Fruit fly (Drosophila melanogaster) whole organism, embryonic: ENCODE measurements around the gene CG13032.

ENCODE experiments used
- C15 ChIP-seq: fragments of 200-800 bp; sonication (Bioruptor generic); IDR thresholded peaks from 3 replicates; pipeline ENCODE4 v1.3.6; 2022; ENCODE audit warnings: missing biosample characterization, missing genetic modification characterization
- CG10321 ChIP-seq: fragments of 200-800 bp; sonication (Bioruptor generic); IDR thresholded peaks from 2 replicates; pipeline ENCODE4 v1.3.6; 2022; ENCODE audit warnings: missing biosample characterization, missing genetic modification characterization
- CG12236 ChIP-seq: fragments of 200-800 bp; sonication (Bioruptor generic); optimal IDR thresholded peaks from 2 replicates; lab custom pipeline; 2016; ENCODE audit warnings: missing biosample characterization, missing genetic modification characterization
- CG12391 ChIP-seq: fragments of 200-800 bp; sonication (Bioruptor generic); optimal IDR thresholded peaks from 3 replicates; lab custom pipeline; 2018; ENCODE audit warnings: missing biosample characterization, mild to moderate bottlenecking, missing genetic modification characterization, moderate library complexity
- CG12769 ChIP-seq: fragments of 200-800 bp; sonication (Bioruptor generic); optimal IDR thresholded peaks from 2 replicates; lab custom pipeline; 2019; ENCODE audit warnings: missing biosample characterization, mild to moderate bottlenecking, missing genetic modification characterization, moderate library complexity
- CG14014 ChIP-seq: fragments of 200-800 bp; sonication (Bioruptor generic); IDR thresholded peaks from 2 replicates; pipeline ENCODE4 v1.3.6; 2022; ENCODE audit warnings: missing biosample characterization, missing genetic modification characterization
- CG15073 ChIP-seq: fragments of 200-800 bp; sonication (Bioruptor generic); optimal IDR thresholded peaks from 2 replicates; lab custom pipeline; 2016; ENCODE audit warnings: missing biosample characterization, missing genetic modification characterization
- CG1529 ChIP-seq: fragments of 200-800 bp; sonication (Bioruptor generic); optimal IDR thresholded peaks from 3 replicates; lab custom pipeline; 2018; ENCODE audit warnings: missing biosample characterization, missing genetic modification characterization
- CG15479 ChIP-seq: fragments of 200-800 bp; sonication (Bioruptor generic); optimal IDR thresholded peaks from 3 replicates; lab custom pipeline; 2019; ENCODE audit warnings: missing biosample characterization, mild to moderate bottlenecking, missing genetic modification characterization, moderate library complexity
- CG1602 ChIP-seq: fragments of 200-800 bp; sonication (Bioruptor generic); optimal IDR thresholded peaks from 3 replicates; lab custom pipeline; 2016; ENCODE audit warnings: missing biosample characterization, missing genetic modification characterization
- CG17186 ChIP-seq: fragments of 200-800 bp; sonication (Bioruptor generic); optimal IDR thresholded peaks from 3 replicates; lab custom pipeline; 2017; ENCODE audit warnings: missing biosample characterization, missing genetic modification reagents, missing genetic modification characterization
- CG17612 ChIP-seq: fragments of 200-800 bp; sonication (Bioruptor generic); IDR thresholded peaks from 2 replicates; pipeline ENCODE4 v1.3.6; 2022; ENCODE audit warnings: missing biosample characterization, missing genetic modification characterization
- CG1792 ChIP-seq: fragments of 200-800 bp; sonication (Bioruptor generic); optimal IDR thresholded peaks from 2 replicates; lab custom pipeline; 2016; ENCODE audit warnings: missing biosample characterization, missing genetic modification characterization
- CG2116 ChIP-seq: fragments of 200-800 bp; sonication (Bioruptor generic); optimal IDR thresholded peaks from 3 replicates; lab custom pipeline; 2018; ENCODE audit warnings: missing biosample characterization, mild to moderate bottlenecking, missing genetic modification characterization
- CG2120 ChIP-seq: fragments of 200-800 bp; sonication (Bioruptor generic); optimal IDR thresholded peaks from 3 replicates; lab custom pipeline; 2016; ENCODE audit warnings: missing biosample characterization, missing genetic modification characterization
- CG32532 ChIP-seq: fragments of 200-800 bp; sonication (Bioruptor generic); IDR thresholded peaks from 2 replicates; pipeline ENCODE4 v1.3.6; 2022; ENCODE audit warnings: missing biosample characterization, missing genetic modification characterization
- CG32767 ChIP-seq: fragments of 200-800 bp; sonication (Bioruptor generic); IDR thresholded peaks from 2 replicates; pipeline ENCODE4 v1.3.6; 2022; ENCODE audit warnings: missing biosample characterization, missing genetic modification characterization
- CG6175 ChIP-seq: fragments of 200-800 bp; sonication (Bioruptor generic); IDR thresholded peaks from 3 replicates; pipeline ENCODE4 v1.3.6; 2022; ENCODE audit warnings: missing biosample characterization, missing genetic modification characterization
- CG6854 ChIP-seq: fragments of 200-800 bp; sonication (Bioruptor generic); optimal IDR thresholded peaks from 3 replicates; lab custom pipeline; 2017; ENCODE audit warnings: missing biosample characterization, mild to moderate bottlenecking, missing genetic modification characterization
- CTCF ChIP-seq: fragments of 200-800 bp; sonication (Bioruptor generic); optimal IDR thresholded peaks from 2 replicates; lab custom pipeline; 2017; ENCODE audit warnings: missing biosample characterization, mild to moderate bottlenecking, missing genetic modification characterization, moderate library complexity
- Camta ChIP-seq: fragments of 200-800 bp; sonication (Bioruptor generic); optimal IDR thresholded peaks from 2 replicates; lab custom pipeline; 2016; ENCODE audit warnings: missing biosample characterization, missing genetic modification characterization
- Chrac-16 ChIP-seq: fragments of 200-800 bp; sonication (Bioruptor generic); optimal IDR thresholded peaks from 3 replicates; lab custom pipeline; 2016; ENCODE audit warnings: missing biosample characterization, missing genetic modification characterization
- Doc2 ChIP-seq: fragments of 200-800 bp; sonication (Bioruptor generic); IDR thresholded peaks from 2 replicates; pipeline ENCODE4 v1.3.6; 2022; ENCODE audit warnings: missing biosample characterization, missing genetic modification characterization
- Fer2 ChIP-seq: fragments of 200-800 bp; sonication (Bioruptor generic); optimal IDR thresholded peaks from 2 replicates; lab custom pipeline; 2018; ENCODE audit warnings: missing biosample characterization, mild to moderate bottlenecking, missing genetic modification characterization, moderate library complexity
- Fer3 ChIP-seq: fragments of 200-800 bp; sonication (Bioruptor generic); optimal IDR thresholded peaks from 2 replicates; lab custom pipeline; 2018; ENCODE audit warnings: missing biosample characterization, mild to moderate bottlenecking, missing genetic modification characterization, moderate library complexity
- HLH3B ChIP-seq: fragments of 200-800 bp; sonication (Bioruptor generic); IDR thresholded peaks from 2 replicates; pipeline ENCODE4 v1.3.6; 2022; ENCODE audit warnings: missing biosample characterization, missing genetic modification characterization
- Hmr ChIP-seq: fragments of 200-800 bp; sonication (Bioruptor generic); optimal IDR thresholded peaks from 3 replicates; lab custom pipeline; 2017; ENCODE audit warnings: mild to moderate bottlenecking, missing biosample characterization, missing genetic modification reagents, missing genetic modification characterization
- Kr ChIP-seq: fragments of 200-800 bp; sonication (Bioruptor generic); optimal IDR thresholded peaks from 2 replicates; lab custom pipeline; 2017; ENCODE audit warnings: missing biosample characterization, mild to moderate bottlenecking, missing genetic modification characterization
- Mrtf ChIP-seq: fragments of 200-800 bp; sonication (Bioruptor generic); IDR thresholded peaks from 3 replicates; pipeline ENCODE4 v1.3.6; 2022; ENCODE audit warnings: missing biosample characterization, missing genetic modification characterization
- Neu2 ChIP-seq: fragments of 200-800 bp; sonication (Bioruptor generic); optimal IDR thresholded peaks from 3 replicates; lab custom pipeline; 2016; ENCODE audit warnings: missing biosample characterization, missing genetic modification characterization, borderline replicate concordance
- Nf-YB ChIP-seq: fragments of 200-800 bp; sonication (Bioruptor generic); optimal IDR thresholded peaks from 3 replicates; lab custom pipeline; 2019; ENCODE audit warnings: missing biosample characterization, mild to moderate bottlenecking, missing genetic modification characterization, moderate library complexity
- Oaz ChIP-seq: fragments of 200-800 bp; sonication (Bioruptor generic); IDR thresholded peaks from 2 replicates; pipeline ENCODE4 v1.3.6; 2022; ENCODE audit warnings: missing biosample characterization, missing genetic modification characterization
- Ptx1 ChIP-seq: fragments of 200-800 bp; sonication (Bioruptor generic); IDR thresholded peaks from 2 replicates; pipeline ENCODE4 v1.3.6; 2022; ENCODE audit warnings: missing biosample characterization, missing genetic modification characterization
- Spps ChIP-seq: fragments of 200-800 bp; sonication (Bioruptor generic); optimal IDR thresholded peaks from 2 replicates; lab custom pipeline; 2018; ENCODE audit warnings: missing biosample characterization, mild to moderate bottlenecking, missing genetic modification characterization
- Ssrp ChIP-seq: fragments of 200-800 bp; sonication (Bioruptor generic); optimal IDR thresholded peaks from 2 replicates; lab custom pipeline; 2018; ENCODE audit warnings: missing biosample characterization, mild to moderate bottlenecking, missing genetic modification characterization, moderate library complexity
- Vsx1 ChIP-seq: fragments of 200-800 bp; sonication (Bioruptor generic); optimal IDR thresholded peaks from 2 replicates; lab custom pipeline; 2017; ENCODE audit warnings: missing biosample characterization, mild to moderate bottlenecking, missing genetic modification characterization, missing genetic modification reagents
- Xbp1 ChIP-seq: fragments of 200-800 bp; sonication (Bioruptor generic); optimal IDR thresholded peaks from 3 replicates; lab custom pipeline; 2016; ENCODE audit warnings: missing biosample characterization, mild to moderate bottlenecking, missing genetic modification characterization
- ara ChIP-seq: fragments of 200-800 bp; sonication (Bioruptor generic); IDR thresholded peaks from 2 replicates; pipeline ENCODE4 v1.3.6; 2022; ENCODE audit warnings: missing biosample characterization, missing genetic modification characterization
- bowl ChIP-seq: fragments of 200-800 bp; sonication (Bioruptor generic); IDR thresholded peaks from 2 replicates; pipeline ENCODE4 v1.3.6; 2022; ENCODE audit warnings: missing biosample characterization, missing genetic modification characterization
- en ChIP-seq: fragments of 200-800 bp; sonication (Bioruptor generic); optimal IDR thresholded peaks from 2 replicates; lab custom pipeline; 2016; ENCODE audit warnings: missing biosample characterization, missing genetic modification characterization
- eve ChIP-seq, 2 experiments: fragments of >200 bp; optimal IDR thresholded peaks; 2 replicates each; lab custom pipeline; 2017; ENCODE audit warnings: missing biosample characterization in 2 of 2, missing genetic modification characterization in 2 of 2
- insv ChIP-seq, 2 experiments: fragments of 200-800 bp; sonication (Bioruptor generic); optimal IDR thresholded peaks; 3 replicates each; lab custom pipeline; 2016 to 2018; ENCODE audit warnings: missing biosample characterization in 2 of 2, missing genetic modification characterization in 2 of 2
- kay ChIP-seq: fragments of 200-800 bp; sonication (Bioruptor generic); optimal IDR thresholded peaks from 2 replicates; lab custom pipeline; 2016; ENCODE audit warnings: missing biosample characterization, missing genetic modification characterization
- lab ChIP-seq: fragments of 200-800 bp; sonication (Bioruptor generic); optimal IDR thresholded peaks from 3 replicates; lab custom pipeline; 2017; ENCODE audit warnings: missing biosample characterization, missing genetic modification characterization, mild to moderate bottlenecking, moderate library complexity, missing genetic modification reagents
- lov ChIP-seq, 2 experiments: fragments of 200-800 bp in 1 of 2; fragments of >200 bp in 1 of 2; sonication (Bioruptor generic) in 1 of 2; IDR thresholded peaks in 1 of 2; optimal IDR thresholded peaks in 1 of 2; 2 replicates in 1 of 2; 3 replicates in 1 of 2; pipeline versions ENCODE4 v1.3.6 to Lab custom; 2017 to 2022; ENCODE audit warnings: missing biosample characterization in 1 of 2, missing genetic modification characterization in 1 of 2
- onecut ChIP-seq: fragments of 200-800 bp; sonication (Bioruptor generic); IDR thresholded peaks from 2 replicates; pipeline ENCODE4 v1.3.6; 2022; ENCODE audit warnings: missing biosample characterization, missing genetic modification characterization
- scrt ChIP-seq: fragments of 200-800 bp; sonication (Bioruptor generic); optimal IDR thresholded peaks from 2 replicates; lab custom pipeline; 2018; ENCODE audit warnings: missing biosample characterization, mild to moderate bottlenecking, missing genetic modification characterization, moderate library complexity
- sisA ChIP-seq: fragments of 200-800 bp; sonication (Bioruptor generic); IDR thresholded peaks from 2 replicates; pipeline ENCODE4 v1.3.6; 2022; ENCODE audit warnings: missing biosample characterization, missing genetic modification characterization
- unc-4 ChIP-seq: fragments of 200-800 bp; sonication (Bioruptor generic); IDR thresholded peaks from 2 replicates; pipeline ENCODE4 v1.3.6; 2022; ENCODE audit warnings: missing biosample characterization, missing genetic modification characterization; ENCODE audit not compliant: partially characterized antibody

The CG13032 gene

dm6 chr3L:16661167-16662109 lies 12.3 kb upstream of the CG13032 start, which contains the start of gene Baldspot (continued):
- TF ChIP-seq bowl (GFP tag; lab: Robert Waterston, UW) (no peak), lov (optimal IDR thresholded peaks at IDR 0.05; lab: Kevin White, UChicago) (no peak), lov (GFP tag; IDR thresholded peaks at IDR 0.05; lab: Robert Waterston, UW) (no peak), Camta (GFP tag; lab: Kevin White, UChicago) (peak; percentile 90), Fer3 (tag; lab: Kevin White, UChicago) (peak; percentile 86), CG17186 (GFP tag; lab: Kevin White, UChicago) (peak; percentile 83), CG32767 (GFP tag; lab: Robert Waterston, UW) (peak; percentile 73), CG6854 (GFP tag; lab: Kevin White, UChicago) (peak; percentile 76), kay (GFP tag; lab: Kevin White, UChicago) (peak; percentile 23), lab (GFP tag; lab: Kevin White, UChicago) (peak; percentile 93), Neu2 (GFP tag; lab: Kevin White, UChicago) (peak; percentile 73), CG6175 (GFP tag; lab: Robert Waterston, UW) (no peak), Hmr (GFP tag; lab: Kevin White, UChicago) (peak; percentile 83), CG14014 (GFP tag; lab: Robert Waterston, UW) (no peak; the same call in 1 of the 2 replicates), CG2116 (GFP tag; lab: Kevin White, UChicago) (peak; percentile 50), onecut (peak; percentile 48), Spps (tag; lab: Kevin White, UChicago) (peak; percentile 77), insv (GFP tag; optimal IDR thresholded peaks at IDR 0.05; lab: Kevin White, UChicago) (peak in 1 of 2 experiments; percentile 70), Nf-YB (GFP tag; lab: Kevin White, UChicago) (no peak), scrt (GFP tag; lab: Kevin White, UChicago) (peak; percentile 79), eve (GFP tag; optimal IDR thresholded peaks at IDR 0.05; lab: Kevin White, UChicago) (peak in 1 of 2 experiments; percentile 80), CG10321 (no peak), Mrtf (GFP tag; lab: Robert Waterston, UW) (peak; percentile 57; the same call in 1 of the 3 replicates), Oaz (no peak), CG12236 (GFP tag; lab: Kevin White, UChicago) (no peak), Chrac-16 (GFP tag; lab: Kevin White, UChicago) (peak; percentile 38), CG1529 (GFP tag; lab: Kevin White, UChicago) (peak; percentile 16), en (peak; percentile 69), C15 (GFP tag; lab: Robert Waterston, UW) (0 out of 3 replicates have a peak, but pooled peaks have one; percentile 30), Ptx1 (GFP tag; lab: Robert Waterston, UW) (peak; percentile 46), Kr (no peak), Ssrp (peak; percentile 46), CG17612 (GFP tag; lab: Robert Waterston, UW) (no peak), sisA (peak; percentile 71), CG15073 (GFP tag; lab: Kevin White, UChicago) (no peak), Fer2 (tag; lab: Kevin White, UChicago) (peak; percentile 77), Vsx1 (GFP tag; lab: Kevin White, UChicago) (peak; percentile 81), CG12769 (peak; percentile 70), Doc2 (GFP tag; lab: Robert Waterston, UW) (no peak), CG15479 (GFP tag; lab: Kevin White, UChicago) (peak; percentile 21), unc-4 (GFP tag; lab: Robert Waterston, UW) (peak; percentile 59; the same call in 1 of the 2 replicates), CG32532 (GFP tag; lab: Robert Waterston, UW) (peak; percentile 70), ara (GFP tag; lab: Robert Waterston, UW) (peak; percentile 68), CTCF (GFP tag; lab: Kevin White, UChicago) (peak; percentile 72), Xbp1 (GFP tag; lab: Kevin White, UChicago) (peak; percentile 36), CG1602 (GFP tag; lab: Kevin White, UChicago) (peak; percentile 11), CG12391 (tag; lab: Kevin White, UChicago) (peak; percentile 60), HLH3B (GFP tag; lab: Robert Waterston, UW) (peak; percentile 70), CG1792 (GFP tag; lab: Kevin White, UChicago) (peak; percentile 68), CG2120 (GFP tag; lab: Kevin White, UChicago) (peak; percentile 45)
